Worm (Caenorhabditis elegans): ENCODE measurements around the gene T28D9.4.

The T28D9.4 gene

ce11 chrII:6522622-6523254 is 46.0 kb downstream of the T28D9.4 start:
- TF ChIP-seq pqm-1 (tag; optimal IDR thresholded peaks at IDR 0.05) = peak; percentile 25
- peak; percentile 19 for TF ChIP-seq nhr-43 (tag; optimal IDR thresholded peaks at IDR 0.05; ENCODE audit: poor library complexity, severe bottlenecking)
- no peak for TF ChIP-seq ZK546.5 (tag; optimal IDR thresholded peaks at IDR 0.05)
- TF ChIP-seq nhr-25 (tag; optimal IDR thresholded peaks at IDR 0.05) = peak; percentile 65
- TF ChIP-seq lin-39 (tag; optimal IDR thresholded peaks at IDR 0.05) = peak; percentile 30

ce11 chrII:6523940-6524339 is 47.2 kb downstream of the T28D9.4 start:
- TF ChIP-seq zag-1 (tag; optimal IDR thresholded peaks at IDR 0.05) = no peak
- no peak for TF ChIP-seq daf-12 (tag; optimal IDR thresholded peaks at IDR 0.05)
- TF ChIP-seq elt-3 (tag; optimal IDR thresholded peaks at IDR 0.05) = no peak
- no peak for TF ChIP-seq nhr-77 (tag; optimal IDR thresholded peaks at IDR 0.05)
- no peak for TF ChIP-seq aly-2 (tag; optimal IDR thresholded peaks at IDR 0.05)
- TF ChIP-seq nhr-25 (tag; optimal IDR thresholded peaks at IDR 0.05) = no peak
- no peak for TF ChIP-seq unc-39 (tag; optimal IDR thresholded peaks at IDR 0.05)
- no peak for TF ChIP-seq sea-2 (GFP tag; optimal IDR thresholded peaks at IDR 0.05)
- TF ChIP-seq fkh-2 (tag; optimal IDR thresholded peaks at IDR 0.05) = no peak
- TF ChIP-seq elt-2 (tag; optimal IDR thresholded peaks at IDR 0.05) = no peak
- TF ChIP-seq elt-1 (tag; optimal IDR thresholded peaks at IDR 0.05) = no peak
- TF ChIP-seq ztf-11 (tag; optimal IDR thresholded peaks at IDR 0.05) = no peak
- TF ChIP-seq nhr-11 (tag; optimal IDR thresholded peaks at IDR 0.05) = no peak
- TF ChIP-seq ZK546.5 (tag; optimal IDR thresholded peaks at IDR 0.05) = no peak

- TF ChIP-seq pqm-1 (tag; optimal IDR thresholded peaks at IDR 0.05) (peak; percentile 28), elt-2 (tag; optimal IDR thresholded peaks at IDR 0.05) (peak; percentile 57), fkh-10 (GFP tag; optimal IDR thresholded peaks at IDR 0.05) (no peak)
Observed at ce11 chrII:6524501-6524977, 47.8 kb downstream of the T28D9.4 start, which contains the start of gene C56E6.2. Gene C56E6.2, plus strand, starts transcription at chrII:6524927.

ce11 chrII:6526136-6526684 is 49.5 kb downstream of the T28D9.4 start:
- TF ChIP-seq skn-1 (tag; optimal IDR thresholded peaks at IDR 0.05) (no peak), lin-39 (tag; optimal IDR thresholded peaks at IDR 0.05) (no peak), pha-4 (tag; optimal IDR thresholded peaks at IDR 0.05) (peak; percentile 1), ceh-28 (tag; optimal IDR thresholded peaks at IDR 0.05) (peak; percentile 30), elt-2 (tag; optimal IDR thresholded peaks at IDR 0.05) (peak; percentile 1), ama-1 (optimal IDR thresholded peaks at IDR 0.05) (peak; percentile 67)
